Worm (Caenorhabditis elegans) whole organism, L2 larva: ENCODE measurements around the gene F21A3.2.

ENCODE experiments used
- ama-1 ChIP-seq: fragments of 150-350 bp; optimal IDR thresholded peaks from 2 replicates; lab custom pipeline; 2018; ENCODE audit warnings: inconsistent platforms
- blmp-1 ChIP-seq: sonication (generic microtip); optimal IDR thresholded peaks from 2 replicates; lab custom pipeline; 2017; ENCODE audit warnings: missing genetic modification characterization, mild to moderate bottlenecking, missing compliant biosample characterization, antibody characterized with exemption, moderate library complexity; ENCODE audit not compliant: insufficient read depth
- crh-2 ChIP-seq: sonication (generic microtip); optimal IDR thresholded peaks from 2 replicates; lab custom pipeline; 2017; ENCODE audit warnings: missing biosample characterization, missing genetic modification characterization
- elt-1 ChIP-seq: fragments of 150-350 bp; optimal IDR thresholded peaks from 2 replicates; lab custom pipeline; 2014; ENCODE audit warnings: missing biosample characterization, missing genetic modification characterization
- elt-3 ChIP-seq: sonication (generic microtip); optimal IDR thresholded peaks from 2 replicates; lab custom pipeline; 2017; ENCODE audit warnings: missing biosample characterization, missing genetic modification characterization
- lsy-2 ChIP-seq, 2 experiments: fragments of 150-350 bp in 1 of 2; sonication (generic microtip) in 1 of 2; optimal IDR thresholded peaks; 2 replicates each; lab custom pipeline; 2014 to 2017; ENCODE audit warnings: missing biosample characterization in 2 of 2, missing genetic modification characterization in 2 of 2
- mdl-1 ChIP-seq, 2 experiments: fragments of 150-350 bp in 1 of 2; sonication (generic microtip) in 1 of 2; optimal IDR thresholded peaks; 2 replicates each; lab custom pipeline; 2017; ENCODE audit warnings: missing biosample characterization in 2 of 2, missing genetic modification characterization in 2 of 2
- nhr-11 ChIP-seq: fragments of 150-350 bp; optimal IDR thresholded peaks from 2 replicates; lab custom pipeline; 2014; ENCODE audit warnings: missing biosample characterization, missing genetic modification characterization
- nhr-23 ChIP-seq: fragments of 150-350 bp; optimal IDR thresholded peaks from 2 replicates; lab custom pipeline; 2014; ENCODE audit warnings: missing biosample characterization, missing genetic modification reagents, missing genetic modification characterization
- nhr-77 ChIP-seq: fragments of 150-350 bp; optimal IDR thresholded peaks from 2 replicates; lab custom pipeline; 2014; ENCODE audit warnings: missing biosample characterization, missing genetic modification characterization
- snpc-4 ChIP-seq: fragments of 150-350 bp; optimal IDR thresholded peaks from 2 replicates; lab custom pipeline; 2014; ENCODE audit warnings: missing biosample characterization, missing genetic modification characterization
- unc-39 ChIP-seq: fragments of 150-350 bp; optimal IDR thresholded peaks from 2 replicates; lab custom pipeline; 2014; ENCODE audit warnings: missing biosample characterization, missing genetic modification characterization
- zag-1 ChIP-seq: fragments of 150-350 bp; optimal IDR thresholded peaks from 2 replicates; lab custom pipeline; 2014; ENCODE audit warnings: missing biosample characterization, missing genetic modification characterization
- ztf-11 ChIP-seq: sonication (generic microtip); optimal IDR thresholded peaks from 2 replicates; lab custom pipeline; 2017; ENCODE audit warnings: missing biosample characterization, missing genetic modification characterization

ce11 chrV:15495169-15495568, 38.6 kb downstream of the F21A3.2 start, which contains the start of gene srh-219:
- TF ChIP-seq mdl-1 (tag; optimal IDR thresholded peaks at IDR 0.05; lab: Kevin White, UChicago) (no peak), ama-1 (no peak), nhr-11 (tag; lab: Kevin White, UChicago) (no peak), nhr-23 (no peak), elt-1 (tag; lab: Kevin White, UChicago) (no peak), nhr-77 (tag; lab: Kevin White, UChicago) (no peak), zag-1 (no peak), unc-39 (tag; lab: Kevin White, UChicago) (no peak), snpc-4 (tag; lab: Kevin White, UChicago) (no peak), crh-2 (tag; lab: Kevin White, UChicago) (no peak), elt-3 (tag; lab: Kevin White, UChicago) (no peak), lsy-2 (tag; optimal IDR thresholded peaks at IDR 0.05; lab: Kevin White, UChicago) (no peak), ztf-11 (tag; lab: Kevin White, UChicago) (no peak), blmp-1 (tag; lab: Kevin White, UChicago) (no peak)
